Worm (Caenorhabditis elegans) whole organism, L1 larva: ENCODE data around the gene Y48C3A.5.

Source experiments
- elt-2 ChIP-seq: sonication (generic microtip); optimal IDR thresholded peaks from 2 replicates; lab custom pipeline; 2016; ENCODE audit warnings: missing genetic modification characterization, mild to moderate bottlenecking, inconsistent platforms, missing compliant biosample characterization, missing genetic modification reagents
- lin-15B ChIP-seq: fragments of 150-350 bp; sonication (generic microtip); optimal IDR thresholded peaks from 3 replicates; lab custom pipeline; 2014; ENCODE audit warnings: missing biosample characterization, missing genetic modification characterization
- lir-3 ChIP-seq: sonication (generic microtip); optimal IDR thresholded peaks from 2 replicates; lab custom pipeline; 2016; ENCODE audit warnings: mild to moderate bottlenecking, missing genetic modification characterization, moderate library complexity, missing compliant biosample characterization; ENCODE audit not compliant: poor library complexity
- nhr-237 ChIP-seq: fragments of 150-350 bp; optimal IDR thresholded peaks from 2 replicates; lab custom pipeline; 2014; ENCODE audit warnings: missing biosample characterization, missing genetic modification characterization
- pqm-1 ChIP-seq: sonication (generic microtip); optimal IDR thresholded peaks from 3 replicates; lab custom pipeline; 2017; ENCODE audit warnings: missing biosample characterization, missing genetic modification characterization
- rnt-1 ChIP-seq: sonication (generic microtip); optimal IDR thresholded peaks from 2 replicates; lab custom pipeline; 2016; ENCODE audit warnings: mild to moderate bottlenecking, missing genetic modification characterization, moderate library complexity, missing compliant biosample characterization
- unc-62 ChIP-seq: fragments of 150-350 bp; optimal IDR thresholded peaks from 2 replicates; lab custom pipeline; 2014; ENCODE audit warnings: missing biosample characterization, missing genetic modification reagents, missing genetic modification characterization
- ztf-11 ChIP-seq, 2 experiments: sonication (generic microtip); optimal IDR thresholded peaks; 2 replicates each; lab custom pipeline; 2016 to 2017; ENCODE audit warnings: missing genetic modification characterization in 2 of 2, missing biosample characterization in 1 of 2, missing compliant biosample characterization in 1 of 2

DNA sequence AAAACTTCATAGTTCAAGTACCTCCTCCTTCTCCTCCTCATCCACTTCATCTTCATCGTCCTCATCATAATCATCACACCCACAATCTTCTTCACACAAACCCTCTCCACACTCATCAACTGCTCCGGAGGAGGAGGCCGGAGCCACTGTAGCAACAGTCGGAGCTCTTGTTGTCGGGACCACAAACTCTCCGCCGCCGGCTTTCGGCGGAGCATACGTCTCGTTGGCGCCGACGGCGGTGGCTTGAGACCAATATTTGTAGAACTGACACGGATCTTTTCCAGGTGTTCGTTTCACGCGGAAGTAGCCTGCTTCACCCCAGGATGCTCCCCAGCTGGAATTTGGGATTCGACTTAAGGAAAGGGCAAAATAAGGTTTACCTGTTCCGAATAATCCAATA is 31.3 kb upstream of the Y48C3A.5 start:
- TF ChIP-seq unc-62 (GFP tag; lab: Kevin White, UChicago): no peak
- TF ChIP-seq nhr-237 (tag; lab: Kevin White, UChicago): no peak
- TF ChIP-seq lir-3 (tag; lab: Kevin White, UChicago): no peak
- TF ChIP-seq rnt-1 (tag; lab: Kevin White, UChicago): no peak
- no peak for TF ChIP-seq pqm-1 (tag; lab: Kevin White, UChicago)
- no peak for TF ChIP-seq elt-2 (tag; lab: Kevin White, UChicago)
- no peak for TF ChIP-seq ztf-11 (tag; optimal IDR thresholded peaks at IDR 0.05; lab: Kevin White, UChicago)
- no peak for TF ChIP-seq lin-15B (tag; lab: Kevin White, UChicago)
